Worm (Caenorhabditis elegans): ENCODE results near the gene iars-1.

ce11 chrIV:10417781-10418180 is 49.4 kb downstream of the iars-1 start, which contains the start of gene F13B12.6:
- no peak for TF ChIP-seq nhr-28 (tag; optimal IDR thresholded peaks at IDR 0.05)
- TF ChIP-seq ces-1 (GFP tag; optimal IDR thresholded peaks at IDR 0.05): no peak
- TF ChIP-seq hlh-1 (tag; optimal IDR thresholded peaks at IDR 0.05): no peak

Data from whole organism, mixed stage, embryonic.